Fruit fly (Drosophila melanogaster) Kc167 (cell line): ENCODE data around the gene Phyhd1.

Experiments
- Myc ChIP-seq: fragments of >200 bp; optimal IDR thresholded peaks from 2 replicates; lab custom pipeline; 2017; ENCODE audit warnings: missing external identifiers
- Sin3A ChIP-seq: fragments of >200 bp; optimal IDR thresholded peaks from 2 replicates; lab custom pipeline; 2018; ENCODE audit warnings: missing external identifiers
- h ChIP-seq: fragments of >200 bp; optimal IDR thresholded peaks from 3 replicates; lab custom pipeline; 2018; ENCODE audit warnings: missing external identifiers
- insv ChIP-seq: fragments of >200 bp; optimal IDR thresholded peaks from 3 replicates; lab custom pipeline; 2018; ENCODE audit warnings: missing external identifiers
- psq ChIP-seq: fragments of >200 bp; optimal IDR thresholded peaks from 2 replicates; lab custom pipeline; 2017; ENCODE audit warnings: missing external identifiers
- ttk ChIP-seq: sonication (Bioruptor generic); optimal IDR thresholded peaks from 2 replicates; lab custom pipeline; 2017; ENCODE audit warnings: missing external identifiers

Phyhd1 gene

DNA sequence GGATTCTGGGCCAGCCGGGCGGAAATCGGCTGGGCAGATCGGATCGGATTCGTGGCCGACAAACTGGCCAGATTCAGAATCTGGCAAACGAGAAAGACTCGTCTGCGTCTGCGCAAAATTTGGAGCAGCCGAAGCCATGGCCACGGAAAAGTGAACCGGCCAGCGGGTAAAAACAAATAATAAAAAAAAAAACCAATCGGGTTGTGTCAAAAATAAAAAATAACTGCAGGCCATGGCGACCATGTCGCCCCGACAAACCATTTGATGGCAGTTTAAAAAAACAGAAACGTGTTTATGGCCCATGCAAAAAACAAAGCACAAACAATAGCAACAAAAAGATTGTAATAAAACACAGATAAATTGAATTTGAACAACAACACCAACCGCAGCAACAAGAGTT, 7.4 kb upstream of the Phyhd1 start:
- TF ChIP-seq ttk (lab: Kevin White, UChicago) (no peak), insv (lab: Kevin White, UChicago) (no peak), Sin3A (no peak), h (lab: Kevin White, UChicago) (no peak), psq (lab: Kevin White, UChicago) (no peak), Myc (lab: Kevin White, UChicago) (no peak)

DNA sequence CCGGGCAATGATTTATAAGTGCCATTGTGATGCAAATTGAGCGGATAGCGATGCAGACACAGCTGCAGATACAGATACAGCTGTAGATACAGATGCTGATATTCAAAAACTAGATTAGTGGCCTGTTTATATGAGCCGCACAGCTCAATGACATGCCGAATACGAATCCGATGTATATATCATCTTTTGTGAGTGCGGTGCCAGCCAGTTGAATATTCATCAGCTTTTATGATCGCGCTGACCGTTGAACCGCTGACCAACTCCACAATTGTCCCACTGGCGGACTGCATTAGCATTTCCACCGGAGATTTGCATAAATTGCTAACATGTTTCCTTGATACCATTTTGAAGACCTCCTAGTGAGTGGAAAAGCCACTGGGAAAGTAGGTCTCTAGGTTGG, 6.6 kb upstream of the Phyhd1 start:
- TF ChIP-seq insv (lab: Kevin White, UChicago) = no peak
- no peak for TF ChIP-seq Sin3A
- TF ChIP-seq h (lab: Kevin White, UChicago) = no peak
- no peak for TF ChIP-seq ttk (lab: Kevin White, UChicago)
- no peak for TF ChIP-seq Myc (lab: Kevin White, UChicago)
- no peak for TF ChIP-seq psq (lab: Kevin White, UChicago)

DNA sequence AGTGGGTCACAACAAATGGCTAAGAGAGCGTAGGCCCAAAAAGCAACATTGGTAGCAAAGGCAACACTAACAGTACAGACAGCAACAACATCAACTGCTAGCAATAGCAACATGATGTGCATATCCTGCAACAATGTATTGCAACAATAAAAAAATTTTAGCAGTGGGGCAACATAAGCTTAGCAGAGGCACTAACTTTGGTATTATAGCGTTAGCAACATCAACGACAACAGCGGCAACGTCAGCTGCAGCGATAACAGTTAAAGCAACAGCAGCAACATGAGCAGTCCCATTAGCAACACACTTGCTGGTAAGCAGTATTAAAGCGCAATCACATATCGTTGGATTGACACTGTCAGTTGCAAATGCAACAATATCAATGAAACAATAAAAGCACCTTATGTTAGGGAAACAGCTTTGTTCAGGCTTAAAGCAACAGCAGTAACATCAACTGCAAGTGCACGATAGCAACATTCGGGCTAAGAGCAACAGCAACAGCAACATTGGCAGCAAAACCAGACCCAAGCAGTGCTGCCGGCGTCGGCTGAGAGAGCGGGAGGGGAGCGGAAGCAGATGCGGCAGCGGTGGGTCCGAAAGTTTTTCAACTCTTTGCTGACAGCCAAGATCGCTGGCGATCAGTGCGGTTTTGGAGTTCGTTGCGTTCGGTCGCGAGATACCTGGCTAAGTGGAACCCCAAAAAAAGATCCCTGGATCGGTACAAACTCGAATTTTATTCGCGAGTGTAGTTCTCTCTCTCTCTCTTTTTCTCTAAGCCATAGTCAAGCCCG, 5.8 kb upstream of the Phyhd1 start, which contains the start of gene Skel:
TSS of gene Skel (plus strand) at position 637 of the 788 bp plus-strand sequence.
- no peak for TF ChIP-seq h (lab: Kevin White, UChicago)
- no peak for TF ChIP-seq Myc (lab: Kevin White, UChicago)
- no peak for TF ChIP-seq ttk (lab: Kevin White, UChicago)
- no peak for TF ChIP-seq insv (lab: Kevin White, UChicago)
- no peak for TF ChIP-seq psq (lab: Kevin White, UChicago)
- no peak for TF ChIP-seq Sin3A

DNA sequence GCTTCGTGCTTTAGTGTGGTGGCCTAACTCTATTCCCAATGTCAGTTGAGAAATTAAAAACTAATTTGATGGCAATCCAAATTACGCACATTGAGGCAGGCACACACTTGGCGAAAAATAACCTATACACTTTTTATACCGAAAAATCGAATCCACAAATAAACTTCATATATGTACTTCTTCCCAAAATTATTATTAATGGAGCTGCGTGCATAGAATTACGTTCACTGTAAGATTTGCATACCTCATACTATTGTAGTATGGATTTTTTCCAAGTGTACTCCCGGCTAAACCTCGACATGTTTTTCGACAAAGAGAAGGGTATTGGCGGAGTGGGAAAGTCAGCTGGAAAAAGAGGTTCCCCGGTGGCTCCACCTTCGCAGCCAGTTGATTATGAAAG, 3.6 kb upstream of the Phyhd1 start:
- TF ChIP-seq Myc (lab: Kevin White, UChicago) (no peak), insv (lab: Kevin White, UChicago) (no peak), h (lab: Kevin White, UChicago) (no peak), ttk (lab: Kevin White, UChicago) (no peak), Sin3A (no peak), psq (lab: Kevin White, UChicago) (no peak)

DNA sequence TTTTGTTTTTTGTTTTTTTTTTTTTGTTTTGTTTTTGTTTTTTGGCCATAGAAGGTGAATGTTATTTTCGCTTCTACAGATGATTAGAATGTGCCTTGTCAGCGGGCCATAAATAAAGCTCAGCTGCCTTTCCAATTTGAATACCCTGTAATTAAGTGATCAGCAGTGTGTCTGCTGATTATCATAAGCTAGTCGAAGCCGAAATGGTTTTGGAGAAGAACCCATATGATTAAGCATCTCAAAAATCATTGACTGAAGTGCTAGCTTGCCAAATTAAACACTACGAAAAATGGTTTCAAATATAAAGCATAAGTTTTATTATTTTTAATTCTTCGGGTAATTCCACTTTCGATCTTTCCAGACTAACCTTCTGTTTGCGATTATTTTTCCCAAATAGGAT, 2.5 kb upstream of the Phyhd1 start:
- TF ChIP-seq insv (lab: Kevin White, UChicago) (no peak), ttk (lab: Kevin White, UChicago) (no peak), psq (lab: Kevin White, UChicago) (no peak), h (lab: Kevin White, UChicago) (no peak), Sin3A (no peak), Myc (lab: Kevin White, UChicago) (no peak)

DNA sequence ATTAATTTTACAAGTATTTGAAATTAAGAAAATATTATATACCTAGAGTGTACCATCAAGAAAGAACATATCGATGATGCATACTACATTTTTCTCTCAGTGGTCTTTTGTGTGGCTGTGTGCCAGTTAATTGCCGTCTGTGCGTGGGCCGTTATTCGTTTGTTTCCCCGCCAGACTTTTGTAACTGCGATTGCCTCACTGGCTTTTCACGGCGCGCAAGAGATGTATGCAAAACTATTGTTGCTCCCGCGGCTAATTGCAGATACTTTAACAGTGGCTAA, 897 bp upstream of the Phyhd1 start:
- TF ChIP-seq insv (lab: Kevin White, UChicago) = no peak
- no peak for TF ChIP-seq ttk (lab: Kevin White, UChicago)
- no peak for TF ChIP-seq h (lab: Kevin White, UChicago)
- TF ChIP-seq Myc (lab: Kevin White, UChicago) = no peak
- TF ChIP-seq psq (lab: Kevin White, UChicago) = no peak
- no peak for TF ChIP-seq Sin3A

DNA sequence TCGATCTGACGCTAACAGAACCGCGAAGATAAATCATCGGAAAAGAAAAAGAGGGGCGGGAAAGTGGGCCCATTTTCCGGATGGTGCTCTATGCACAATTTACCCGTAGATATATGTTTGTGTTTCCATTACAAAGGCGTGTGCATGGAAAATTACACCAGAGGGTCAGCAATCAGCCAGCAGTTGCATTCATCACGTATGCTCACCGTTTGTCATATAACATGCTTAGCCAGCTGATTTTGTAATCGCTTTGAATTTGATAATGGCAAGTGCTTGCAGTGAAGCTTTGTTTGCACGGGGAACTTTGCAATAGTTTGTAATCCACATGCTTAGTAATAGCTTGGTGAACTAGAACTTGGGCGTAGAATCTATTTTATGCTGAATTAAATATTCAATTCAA, 814 bp downstream of the Phyhd1 start:
- no peak for TF ChIP-seq psq (lab: Kevin White, UChicago)
- no peak for TF ChIP-seq ttk (lab: Kevin White, UChicago)
- no peak for TF ChIP-seq Myc (lab: Kevin White, UChicago)
- TF ChIP-seq insv (lab: Kevin White, UChicago) = no peak
- no peak for TF ChIP-seq Sin3A
- TF ChIP-seq h (lab: Kevin White, UChicago) = no peak

DNA sequence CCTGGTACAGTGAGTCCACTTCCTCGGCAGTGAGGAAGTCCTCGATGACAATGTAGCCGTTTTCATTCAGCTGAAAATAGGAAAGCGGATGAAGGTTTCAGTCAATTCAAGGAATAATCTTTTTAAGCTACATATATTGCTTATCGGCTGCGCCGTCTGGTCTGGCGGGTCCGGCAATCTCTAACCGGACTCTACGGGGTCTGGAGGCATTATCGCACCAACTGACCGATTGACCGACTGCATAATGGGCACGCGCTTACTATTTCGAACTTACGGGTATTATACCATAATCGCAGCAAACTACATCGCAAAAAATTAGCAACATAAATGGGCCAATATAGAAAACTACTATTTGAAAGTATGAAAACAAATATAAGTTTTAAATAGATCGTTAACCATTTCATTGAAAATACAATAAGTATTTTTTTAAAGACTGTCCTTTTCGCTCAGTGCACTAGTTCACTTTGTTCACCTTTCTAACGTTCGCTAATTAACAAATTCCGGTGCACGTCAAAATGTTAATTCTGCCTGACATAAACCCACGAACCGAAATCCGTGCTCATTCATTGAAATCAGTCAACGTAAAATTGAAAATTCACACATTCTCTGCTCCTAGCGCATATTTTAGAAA, 1.7 kb downstream of the Phyhd1 start:
- TF ChIP-seq Myc (lab: Kevin White, UChicago) (no peak), insv (lab: Kevin White, UChicago) (no peak), ttk (lab: Kevin White, UChicago) (no peak), psq (lab: Kevin White, UChicago) (no peak), Sin3A (no peak), h (lab: Kevin White, UChicago) (no peak)

DNA sequence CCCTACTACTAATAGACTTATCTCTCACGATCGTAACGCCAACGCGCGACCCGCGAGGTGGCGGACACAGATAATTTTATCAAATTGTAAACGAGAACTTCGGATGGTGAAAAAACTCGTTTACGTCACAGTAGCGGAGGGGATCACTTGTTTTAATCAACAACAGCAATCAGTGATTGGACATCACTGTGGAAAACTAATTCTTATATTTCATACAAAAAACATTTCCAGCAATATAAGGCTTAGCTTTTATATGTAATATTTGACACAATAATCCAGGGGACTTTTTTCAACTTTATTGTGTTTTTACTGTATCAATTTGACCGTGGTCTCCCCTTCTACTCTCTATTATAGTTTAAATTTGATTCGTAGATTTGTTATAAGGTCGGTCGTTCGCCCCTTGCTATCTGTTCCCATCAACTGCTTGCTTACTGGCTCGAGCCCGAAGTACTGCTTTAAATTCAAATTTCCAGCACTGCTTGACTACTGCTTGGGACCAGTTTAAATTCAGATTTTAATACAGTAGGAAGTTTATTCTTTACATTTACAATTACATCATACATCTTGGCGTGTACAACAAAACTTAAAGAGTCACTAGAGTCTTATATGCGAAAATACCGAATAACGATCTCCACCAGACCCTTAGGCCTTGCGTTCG, 3.4 kb downstream of the Phyhd1 start, which contains the start of gene CG6465:
TSS of gene CG6465 (minus strand) at position 7 of the 658 bp plus-strand sequence.
- TF ChIP-seq Myc (lab: Kevin White, UChicago) (no peak), insv (lab: Kevin White, UChicago) (no peak), h (lab: Kevin White, UChicago) (no peak), psq (lab: Kevin White, UChicago) (no peak), ttk (lab: Kevin White, UChicago) (no peak), Sin3A (no peak)

DNA sequence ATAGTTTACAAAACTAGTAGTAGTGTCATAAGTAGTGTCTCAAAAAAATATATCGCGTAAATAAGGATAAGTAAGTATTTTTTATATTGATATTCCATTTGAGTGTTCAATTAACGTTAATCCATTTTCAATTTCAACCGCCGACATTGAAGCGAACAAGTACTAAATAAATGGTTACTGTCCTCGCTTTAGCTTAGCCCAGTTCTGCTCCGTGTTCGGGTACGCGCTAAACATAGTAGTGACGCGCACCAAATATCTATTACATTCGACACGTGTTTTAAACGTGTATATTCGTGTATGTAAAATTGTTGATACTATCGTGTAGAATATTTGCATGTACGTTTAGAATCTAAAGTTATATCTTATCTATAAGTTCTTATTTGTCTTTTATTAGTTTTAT, 5.6 kb downstream of the Phyhd1 start:
- TF ChIP-seq ttk (lab: Kevin White, UChicago) (no peak), h (lab: Kevin White, UChicago) (no peak), psq (lab: Kevin White, UChicago) (no peak), Myc (lab: Kevin White, UChicago) (no peak)

DNA sequence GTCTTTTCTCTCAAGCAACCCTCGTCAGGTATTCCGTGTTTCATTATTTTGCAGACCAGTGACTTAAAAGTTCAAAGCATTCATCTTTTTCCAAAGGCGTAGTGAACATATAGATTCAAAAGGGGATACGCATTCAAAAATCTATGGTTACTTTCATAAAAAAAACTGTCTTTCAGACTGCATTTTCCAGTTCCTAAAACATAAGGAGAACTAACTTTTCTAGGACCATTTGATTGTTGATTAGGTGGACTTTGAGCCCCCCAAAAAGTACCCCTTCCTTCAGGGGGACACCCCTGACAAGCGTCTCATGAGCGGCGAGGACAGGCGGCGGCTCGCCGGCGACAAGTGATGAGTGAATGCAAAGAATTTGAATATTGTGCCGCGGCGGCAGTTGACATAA, 7.2 kb downstream of the Phyhd1 start:
- TF ChIP-seq ttk (lab: Kevin White, UChicago) (no peak), h (lab: Kevin White, UChicago) (no peak), Myc (lab: Kevin White, UChicago) (no peak), insv (lab: Kevin White, UChicago) (no peak), psq (lab: Kevin White, UChicago) (no peak), Sin3A (no peak)
